Worm (Caenorhabditis elegans): ENCODE results near the gene R02F11.11.

ce11 chrV:4754684-4755211 is 36.9 kb upstream of the R02F11.11 start:
- TF ChIP-seq him-1 (tag; optimal IDR thresholded peaks at IDR 0.05) = no peak
- no peak for TF ChIP-seq dao-5 (tag; optimal IDR thresholded peaks at IDR 0.05)
